Worm (Caenorhabditis elegans) whole organism, late embryonic: ENCODE data around the gene Y57A10B.6.

Source experiments
- Y22D7AL.16 ChIP-seq: sonication (generic microtip); optimal IDR thresholded peaks from 2 replicates; lab custom pipeline; 2016; ENCODE audit warnings: missing genetic modification characterization, missing compliant biosample characterization
- ceh-34 ChIP-seq: sonication (generic microtip); optimal IDR thresholded peaks from 2 replicates; lab custom pipeline; 2016; ENCODE audit warnings: mild to moderate bottlenecking, missing genetic modification characterization, missing compliant biosample characterization
- dve-1 ChIP-seq: sonication (generic microtip); optimal IDR thresholded peaks from 2 replicates; lab custom pipeline; 2017; ENCODE audit warnings: antibody characterized with exemption, mild to moderate bottlenecking, missing genetic modification characterization, missing compliant biosample characterization
- fkh-10 ChIP-seq: fragments of 150-350 bp; optimal IDR thresholded peaks from 2 replicates; lab custom pipeline; 2014; ENCODE audit warnings: missing biosample characterization, missing genetic modification reagents, missing genetic modification characterization
- fkh-6 ChIP-seq: sonication (generic microtip); optimal IDR thresholded peaks from 2 replicates; lab custom pipeline; 2016; ENCODE audit warnings: missing genetic modification characterization, missing compliant biosample characterization
- madf-2 ChIP-seq: sonication (generic microtip); optimal IDR thresholded peaks from 2 replicates; lab custom pipeline; 2017; ENCODE audit warnings: missing genetic modification characterization, missing compliant biosample characterization
- pha-4 ChIP-seq: fragments of 150-350 bp; optimal IDR thresholded peaks from 2 replicates; lab custom pipeline; 2018; ENCODE audit warnings: missing biosample characterization, missing genetic modification reagents, missing genetic modification characterization
- tbx-2 ChIP-seq: sonication (generic microtip); optimal IDR thresholded peaks from 2 replicates; lab custom pipeline; 2016; ENCODE audit warnings: missing genetic modification characterization, missing compliant biosample characterization

DNA sequence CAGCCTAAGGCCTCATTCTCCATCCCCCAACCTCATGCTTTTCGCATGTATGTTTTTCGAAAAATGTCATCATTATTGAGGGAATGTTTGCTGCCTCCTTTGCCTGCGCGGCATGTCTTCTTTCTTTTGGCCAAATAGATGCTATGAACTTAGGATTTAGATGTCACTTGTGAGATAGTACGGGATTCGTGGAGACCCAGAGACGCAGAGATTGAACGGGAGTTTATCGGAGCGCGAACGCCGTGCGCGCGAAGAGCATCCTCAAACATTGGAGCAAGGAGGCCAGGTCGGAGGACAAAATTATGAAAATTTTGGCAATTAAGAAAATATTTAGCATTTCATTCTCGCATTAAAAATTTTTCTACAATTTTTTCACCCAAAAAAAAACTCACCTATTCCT lies 40.9 kb upstream of the Y57A10B.6 start:
- TF ChIP-seq fkh-6 (no peak), fkh-10 (GFP tag; lab: Kevin White, UChicago) (no peak), ceh-34 (tag; lab: Kevin White, UChicago) (no peak), tbx-2 (tag; lab: Kevin White, UChicago) (no peak), madf-2 (tag; lab: Kevin White, UChicago) (no peak), dve-1 (no peak), Y22D7AL.16 (tag; lab: Kevin White, UChicago) (no peak), pha-4 (tag; lab: Kevin White, UChicago) (no peak)
